Fruit fly (Drosophila melanogaster) S2 (cell line): ENCODE measurements around the gene CheA84a.

Experiments
- CG8478 ChIP-seq: fragments of >200 bp; optimal IDR thresholded peaks from 2 replicates; lab custom pipeline; 2018
- CTCF ChIP-seq, 2 experiments: fragments of >200 bp; optimal IDR thresholded peaks; 2 replicates each; lab custom pipeline; 2018

CheA84a gene

DNA sequence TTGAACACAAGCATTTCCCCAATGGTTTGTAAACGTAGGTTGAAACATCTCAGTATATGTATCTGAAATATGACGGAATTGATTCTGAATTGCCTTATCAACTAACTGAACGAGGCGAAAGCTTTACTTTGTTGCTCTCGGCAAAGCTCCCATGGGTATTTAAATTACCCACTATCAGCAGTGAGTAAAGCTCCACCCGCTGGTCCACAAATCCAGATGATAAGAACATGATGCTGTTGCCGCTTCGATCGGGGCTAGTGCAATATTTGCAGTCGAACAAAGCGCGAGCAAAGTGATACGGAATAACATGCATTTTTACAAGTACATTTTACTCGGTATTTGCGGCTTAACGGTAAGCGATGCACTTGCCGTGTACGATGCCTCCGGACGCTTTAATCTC, 15.3 kb upstream of the CheA84a start, which contains the start of gene CG18249:
Gene CG18249 (plus strand): TSS at position 256 of the 400 bp plus-strand sequence.
- no peak for TF ChIP-seq CG8478 (lab: Kevin White, UChicago)

DNA sequence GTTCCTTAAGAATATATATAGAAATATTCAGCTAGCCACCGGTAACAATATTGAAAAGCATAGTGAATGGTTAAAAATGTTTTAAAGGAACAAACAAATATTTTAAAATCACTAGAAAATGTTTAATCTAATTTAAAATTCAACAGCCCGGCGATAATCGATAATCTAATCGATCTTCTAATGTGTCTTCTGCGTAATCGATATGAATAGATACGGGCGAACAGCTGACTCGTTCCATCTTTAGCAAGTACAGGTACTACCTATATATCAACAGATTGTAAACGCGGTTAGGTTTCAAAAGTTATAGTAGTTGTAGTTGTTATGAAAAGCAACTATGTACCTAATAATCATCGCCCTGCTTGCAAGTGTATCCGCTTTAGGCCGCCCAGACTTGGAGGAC, 13.1 kb upstream of the CheA84a start, which contains the start of gene CG7800:
Gene CG7800 (plus strand): TSS at position 231 of the 400 bp plus-strand sequence.
- TF ChIP-seq CTCF (optimal IDR thresholded peaks at IDR 0.05; lab: Kevin White, UChicago) (no peak), CG8478 (lab: Kevin White, UChicago) (no peak)

- no peak for TF ChIP-seq CG8478 (lab: Kevin White, UChicago)
- no peak for TF ChIP-seq CTCF (optimal IDR thresholded peaks at IDR 0.05; lab: Kevin White, UChicago)
These were observed 11.0 kb upstream of the CheA84a start for dm6 chr3R:8215528-8216189.

dm6 chr3R:8212594-8212993, 8.0 kb upstream of the CheA84a start:
- TF ChIP-seq CG8478 (lab: Kevin White, UChicago) (no peak), CTCF (optimal IDR thresholded peaks at IDR 0.05; lab: Kevin White, UChicago) (no peak)

dm6 chr3R:8210837-8211488, 6.3 kb upstream of the CheA84a start:
- TF ChIP-seq CG8478 (lab: Kevin White, UChicago), result no peak
- no peak for TF ChIP-seq CTCF (optimal IDR thresholded peaks at IDR 0.05; lab: Kevin White, UChicago)

DNA sequence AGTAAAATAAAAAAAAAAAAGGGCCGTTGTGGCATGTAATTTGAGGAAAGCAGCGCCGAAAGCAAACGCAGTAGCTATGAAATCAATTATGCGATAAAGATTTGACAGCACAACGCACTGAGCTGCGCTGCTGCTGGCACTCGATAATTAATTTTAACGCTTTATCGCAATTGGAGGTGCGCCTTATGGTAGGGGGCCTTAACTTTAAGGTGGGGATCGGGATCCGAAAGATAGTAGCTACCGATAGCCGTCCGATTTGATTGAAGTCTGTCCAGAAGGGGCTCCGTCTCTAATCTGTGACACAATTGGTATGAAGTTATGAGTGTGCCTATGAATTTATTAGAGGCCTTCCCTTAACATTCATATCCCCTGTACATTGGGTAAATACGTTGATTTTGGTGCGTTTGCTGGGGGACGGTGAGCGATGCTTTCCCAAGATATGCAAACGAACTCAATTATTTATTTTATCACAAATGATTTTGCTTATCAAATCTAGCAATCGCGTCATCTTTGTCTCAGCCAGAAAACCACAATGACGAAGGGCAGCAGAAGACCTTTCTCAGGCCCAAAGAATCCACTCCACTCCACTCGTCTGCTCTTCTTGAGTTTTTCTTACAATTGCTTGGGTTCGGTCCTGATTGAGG, 3.9 kb upstream of the CheA84a start:
- no peak for TF ChIP-seq CTCF (optimal IDR thresholded peaks at IDR 0.05; lab: Kevin White, UChicago)
- TF ChIP-seq CG8478 (lab: Kevin White, UChicago), result no peak

DNA sequence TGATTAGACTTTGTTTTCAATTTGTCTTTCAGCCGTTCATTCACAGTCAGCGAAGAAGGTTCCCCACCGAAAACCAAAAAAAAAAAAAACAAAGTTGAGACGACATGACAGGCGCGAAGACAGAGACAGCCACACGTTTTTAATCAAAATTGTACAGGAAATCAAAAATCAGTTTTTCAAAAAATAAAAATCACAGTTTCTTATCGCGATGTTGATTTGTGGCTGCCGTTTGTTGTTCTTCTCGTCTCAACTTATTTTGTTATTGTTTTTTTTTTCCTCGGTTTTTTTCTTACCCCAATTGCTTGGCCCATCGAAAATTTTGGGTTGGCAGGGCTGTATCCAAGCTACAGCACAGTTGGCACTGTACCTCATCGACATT, 2.6 kb upstream of the CheA84a start:
- TF ChIP-seq CG8478 (lab: Kevin White, UChicago), result no peak
- TF ChIP-seq CTCF (optimal IDR thresholded peaks at IDR 0.05; lab: Kevin White, UChicago), result no peak

dm6 chr3R:8206628-8207275, 2.1 kb upstream of the CheA84a start:
- TF ChIP-seq CG8478 (lab: Kevin White, UChicago) (no peak), CTCF (optimal IDR thresholded peaks at IDR 0.05; lab: Kevin White, UChicago) (no peak)

dm6 chr3R:8206019-8206418, 1.4 kb upstream of the CheA84a start:
- TF ChIP-seq CG8478 (lab: Kevin White, UChicago) (no peak), CTCF (optimal IDR thresholded peaks at IDR 0.05; lab: Kevin White, UChicago) (no peak)

DNA sequence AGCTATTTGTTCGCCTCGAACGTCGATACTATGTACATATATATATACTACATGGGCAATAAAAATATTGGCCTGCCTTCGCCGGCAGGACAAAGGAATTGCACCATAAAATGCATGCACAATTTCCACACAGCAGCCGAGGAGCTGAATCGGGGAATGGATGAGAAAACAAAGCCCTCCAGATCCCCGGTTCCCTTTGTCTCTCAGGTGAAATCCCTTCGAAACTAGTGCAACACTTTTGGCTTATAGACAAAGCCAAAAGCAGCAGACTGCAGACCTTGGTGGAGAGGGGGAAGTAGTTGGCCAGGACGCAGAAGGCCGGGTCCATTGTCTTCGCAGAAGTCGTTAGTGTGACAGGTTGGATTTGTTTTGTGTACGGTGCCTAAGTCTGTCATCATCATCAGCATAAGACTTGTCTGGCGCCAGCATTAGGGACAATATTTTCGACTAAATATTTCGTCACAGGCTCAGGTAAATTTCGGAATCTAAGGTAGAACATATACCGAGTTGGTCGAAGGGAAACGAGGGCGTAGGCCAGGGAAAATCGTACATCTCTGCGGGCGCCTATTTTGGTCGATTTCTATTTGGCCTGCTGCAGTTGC, 763 bp upstream of the CheA84a start:
- TF ChIP-seq CG8478 (lab: Kevin White, UChicago) (no peak), CTCF (optimal IDR thresholded peaks at IDR 0.05; lab: Kevin White, UChicago) (no peak)

DNA sequence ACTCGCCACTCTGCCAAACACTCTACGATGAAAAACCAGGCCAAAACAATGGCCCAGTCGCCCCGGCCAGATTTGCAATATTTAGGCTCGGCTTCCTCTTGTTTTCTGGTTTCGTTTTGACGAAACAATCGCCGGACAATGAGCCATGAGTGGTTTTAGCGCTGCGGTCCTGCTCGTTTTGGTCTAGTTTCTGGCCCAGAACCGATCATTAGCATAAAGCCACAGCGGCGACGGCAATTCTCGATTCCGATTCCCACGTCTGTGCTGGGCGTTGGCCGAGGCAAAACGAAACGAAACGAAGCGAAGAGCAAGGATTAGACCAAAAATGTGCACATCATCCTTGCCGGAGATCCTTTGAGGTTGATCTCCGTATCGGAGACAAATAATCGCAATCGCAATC, 1.3 kb downstream of the CheA84a start:
- TF ChIP-seq CG8478 (lab: Kevin White, UChicago) (no peak), CTCF (optimal IDR thresholded peaks at IDR 0.05; lab: Kevin White, UChicago) (no peak)

- TF ChIP-seq CTCF (optimal IDR thresholded peaks at IDR 0.05; lab: Kevin White, UChicago) (no peak), CG8478 (lab: Kevin White, UChicago) (no peak)
These were observed 6.3 kb downstream of the CheA84a start for dm6 chr3R:8198320-8198719.

DNA sequence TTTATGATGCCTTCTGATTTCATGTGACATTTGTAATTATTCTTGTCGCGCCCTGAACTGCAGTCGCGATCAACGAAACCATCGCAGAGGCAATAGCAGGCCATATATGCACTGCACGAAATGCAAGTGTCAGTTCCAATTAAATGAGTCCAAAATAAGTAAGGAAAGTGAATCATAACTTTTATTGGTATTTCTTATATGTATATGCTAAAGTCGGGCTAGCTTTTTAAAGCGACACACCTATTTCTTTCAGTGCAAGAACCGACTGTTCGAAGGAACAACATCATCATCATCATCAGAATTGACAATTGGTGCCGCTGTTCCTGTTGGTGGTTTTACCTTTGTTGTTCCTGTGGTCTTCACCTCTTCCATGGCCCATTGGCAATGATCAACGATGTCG, 7.5 kb downstream of the CheA84a start:
- TF ChIP-seq CG8478 (lab: Kevin White, UChicago), result no peak
- no peak for TF ChIP-seq CTCF (optimal IDR thresholded peaks at IDR 0.05; lab: Kevin White, UChicago)

dm6 chr3R:8195049-8195448, 9.6 kb downstream of the CheA84a start:
- no peak for TF ChIP-seq CTCF (optimal IDR thresholded peaks at IDR 0.05; lab: Kevin White, UChicago)
- no peak for TF ChIP-seq CG8478 (lab: Kevin White, UChicago)
